Worm (Caenorhabditis elegans): ENCODE data around the gene tor-1.

Gene tor-1

DNA sequence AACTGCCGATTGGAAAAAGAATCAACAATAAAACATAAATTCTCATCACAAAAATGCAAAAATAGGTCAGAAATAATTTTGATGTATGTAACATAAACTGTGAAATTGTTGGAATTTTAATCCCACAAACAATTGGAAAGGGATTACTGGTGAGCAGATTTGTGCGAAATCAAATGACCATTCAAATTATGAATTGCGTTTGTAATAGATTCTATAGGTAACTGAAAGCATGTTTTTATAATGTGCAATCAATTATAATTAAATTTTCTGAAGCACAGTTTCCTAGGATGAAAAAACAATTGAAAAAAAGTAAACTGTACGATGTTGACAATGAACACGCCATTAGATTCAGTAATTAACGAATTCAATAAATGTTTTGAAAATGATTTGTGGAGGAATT, at the start of gene tor-1:
tor-1 (minus strand) TSS at position 101 of the 400 bp plus-strand sequence.
- TF ChIP-seq unc-62 (GFP tag; optimal IDR thresholded peaks at IDR 0.05): no peak

DNA sequence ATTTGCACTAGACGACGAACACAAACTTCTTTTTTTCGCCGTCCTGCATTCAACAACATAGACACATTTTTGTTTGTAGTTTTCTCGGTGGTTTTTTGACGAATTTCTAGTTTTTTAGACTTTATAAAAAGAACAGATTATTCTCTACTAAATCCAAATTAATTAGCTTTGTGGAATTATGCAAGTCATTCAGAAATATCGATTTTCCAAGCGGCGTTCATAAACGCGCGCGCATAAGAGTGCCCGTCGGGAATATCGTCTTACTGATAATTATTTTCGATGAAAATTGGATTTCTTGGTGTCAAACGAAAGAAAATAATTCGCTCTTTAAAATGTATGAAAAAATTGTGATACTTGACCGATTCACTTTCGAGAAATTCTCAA, 49.0 kb upstream of the tor-1 start:
- TF ChIP-seq unc-62 (GFP tag; optimal IDR thresholded peaks at IDR 0.05): no peak

DNA sequence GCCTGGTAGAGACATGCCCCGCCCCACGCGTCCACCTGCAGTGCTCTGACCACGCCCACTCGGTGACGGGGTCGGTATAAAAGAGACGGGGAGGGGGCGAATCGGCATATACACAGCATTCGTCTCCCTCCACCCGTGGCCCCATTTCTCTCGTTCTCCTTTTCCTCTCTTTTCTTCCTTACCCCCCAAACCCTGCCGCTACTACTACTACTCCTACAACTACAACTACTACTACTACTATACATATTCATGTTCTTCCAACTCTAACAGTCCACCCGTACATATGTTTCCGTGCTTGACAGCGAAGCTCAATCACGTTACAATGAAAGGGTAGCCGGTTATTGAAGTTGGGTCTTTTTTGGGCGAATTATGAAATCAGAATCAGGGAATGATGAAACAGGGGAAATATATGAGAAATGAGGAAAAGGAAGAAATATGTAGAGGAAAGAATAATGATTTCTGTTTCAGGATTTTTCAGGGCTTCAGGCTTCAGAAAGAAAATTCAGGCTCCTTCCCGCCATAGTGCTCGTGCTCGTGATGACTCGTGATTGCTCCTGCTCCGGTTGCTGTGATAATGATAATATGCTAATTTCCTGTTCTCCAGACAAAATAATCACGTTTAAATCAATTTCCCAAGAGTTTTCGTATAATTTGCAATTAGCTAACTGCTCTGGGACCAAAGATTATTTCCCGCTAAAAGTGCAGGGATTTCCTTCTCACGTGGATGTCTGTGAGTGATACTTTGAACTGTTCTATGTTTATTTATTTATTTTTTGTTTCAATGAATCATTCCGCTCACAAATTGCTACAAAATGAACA, 48.4 kb upstream of the tor-1 start:
- TF ChIP-seq unc-62 (GFP tag; optimal IDR thresholded peaks at IDR 0.05): no peak

DNA sequence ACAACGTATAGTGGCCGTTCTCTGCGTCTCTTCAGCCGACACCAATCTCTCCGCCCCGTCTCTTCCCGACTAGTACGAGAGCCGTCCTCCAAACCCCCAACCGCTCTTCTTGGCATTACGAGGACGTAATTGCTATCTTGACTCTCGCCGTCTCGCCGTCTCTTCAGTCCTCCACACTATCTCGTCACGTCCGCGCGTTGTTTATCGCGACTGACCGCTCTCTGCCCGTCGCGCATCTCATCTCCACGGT, 47.8 kb upstream of the tor-1 start:
- no peak for TF ChIP-seq unc-62 (GFP tag; optimal IDR thresholded peaks at IDR 0.05)

DNA sequence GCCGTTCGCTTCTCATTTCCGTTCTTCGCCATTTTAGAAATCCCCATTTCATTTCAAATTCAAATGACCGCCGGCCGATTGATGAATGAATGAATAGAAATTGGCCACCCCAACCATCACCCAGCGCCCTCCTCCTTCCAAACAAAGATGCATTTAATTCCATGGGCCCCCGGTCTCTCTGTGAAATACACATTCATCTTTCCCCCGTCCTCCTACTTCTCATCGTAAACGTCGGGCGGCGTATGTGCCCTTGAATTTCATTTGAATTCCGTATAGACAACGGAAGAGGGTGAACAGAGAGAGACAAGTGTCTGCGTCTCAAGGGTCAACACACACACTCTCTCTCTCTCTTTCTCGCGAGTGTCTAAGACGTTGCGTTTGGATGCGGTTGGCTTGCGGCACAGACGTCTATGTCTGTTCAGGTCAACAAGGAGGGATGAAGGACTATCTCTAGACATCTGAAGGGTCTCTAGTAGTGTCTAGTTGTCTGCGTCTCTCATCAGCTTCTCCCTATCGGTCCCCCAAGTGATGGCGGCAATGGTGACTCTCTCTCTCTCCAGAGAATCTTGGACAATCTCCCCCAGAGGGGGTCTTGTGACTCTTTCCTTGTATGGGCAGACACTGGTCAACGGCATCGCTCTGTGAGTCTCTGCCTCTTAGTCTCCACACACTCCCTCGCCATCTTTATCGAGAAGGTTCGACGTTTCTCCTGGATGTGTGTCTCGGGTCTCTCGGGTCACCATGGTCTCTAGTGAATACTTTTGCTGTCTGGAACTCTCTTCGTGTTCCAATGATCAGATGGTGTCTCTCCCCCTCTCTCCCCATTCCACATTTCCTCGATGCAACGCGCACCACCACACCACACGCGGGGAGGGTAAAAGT, 47.3 kb upstream of the tor-1 start:
- no peak for TF ChIP-seq unc-62 (GFP tag; optimal IDR thresholded peaks at IDR 0.05)

DNA sequence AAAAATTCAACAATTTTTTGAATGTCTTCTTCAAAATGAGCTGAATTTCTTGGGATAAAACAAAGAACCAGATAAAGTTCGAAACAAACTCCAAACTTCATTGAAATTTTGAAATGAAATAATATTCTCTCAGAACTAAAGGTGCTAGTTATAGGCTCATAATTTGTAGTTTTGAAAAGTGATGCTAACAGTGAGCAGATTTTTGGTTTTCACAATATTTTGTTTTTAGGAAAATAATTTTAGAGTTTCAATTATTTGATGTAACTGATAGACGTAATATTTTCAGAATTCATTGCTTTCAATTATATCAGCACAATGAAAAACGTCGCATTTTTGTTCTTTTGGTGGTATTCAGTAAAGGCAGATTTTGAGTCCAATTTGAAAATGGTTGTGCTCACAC, 34.3 kb upstream of the tor-1 start, which contains the start of the genes irld-56 and irld-55:
irld-56 (minus strand) TSS at position 101 of the 400 bp plus-strand sequence.
irld-55 (plus strand) TSS at position 316 of the 400 bp plus-strand sequence.
- no peak for TF ChIP-seq unc-62 (GFP tag; optimal IDR thresholded peaks at IDR 0.05)

DNA sequence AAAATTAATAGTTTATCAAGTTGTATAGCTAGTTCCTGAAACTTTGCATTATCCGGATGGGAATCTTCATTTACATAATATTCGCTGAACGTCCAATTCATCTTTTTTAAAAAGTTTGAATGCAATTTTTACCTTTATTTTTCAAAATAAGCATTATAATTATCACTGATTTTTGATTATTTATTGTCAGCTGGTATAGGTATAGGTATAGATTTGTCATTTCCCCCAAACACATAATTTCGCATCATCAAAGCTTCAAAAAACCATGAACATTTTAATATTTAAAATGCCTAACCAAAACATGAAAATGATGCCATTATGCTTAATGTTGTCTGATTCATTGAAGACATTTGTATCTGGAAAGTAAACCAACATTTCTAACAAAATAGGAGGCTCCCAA, 30.2 kb upstream of the tor-1 start, which contains the start of gene srw-63:
srw-63 (minus strand) TSS at position 101 of the 400 bp plus-strand sequence.
- no peak for TF ChIP-seq unc-62 (GFP tag; optimal IDR thresholded peaks at IDR 0.05)

DNA sequence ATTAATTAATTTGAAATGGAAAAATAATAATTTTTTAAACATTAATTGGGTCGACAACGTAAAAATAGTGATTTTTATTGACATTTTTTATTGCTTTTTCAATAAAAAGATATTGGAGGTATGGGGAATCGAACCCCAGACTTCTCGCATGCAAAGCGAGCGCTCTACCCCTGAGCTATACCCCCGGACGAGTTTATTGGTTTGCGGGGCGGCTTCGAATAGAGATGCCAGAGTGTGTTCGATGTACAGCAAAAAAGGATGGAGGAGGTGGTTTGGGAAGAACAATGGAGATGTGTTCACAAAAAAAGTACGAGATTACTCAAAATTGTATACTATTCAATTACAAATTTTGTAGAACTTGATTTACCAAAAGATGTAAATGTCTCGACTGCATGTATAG, 28.1 kb upstream of the tor-1 start:
- TF ChIP-seq unc-62 (GFP tag; optimal IDR thresholded peaks at IDR 0.05): no peak

DNA sequence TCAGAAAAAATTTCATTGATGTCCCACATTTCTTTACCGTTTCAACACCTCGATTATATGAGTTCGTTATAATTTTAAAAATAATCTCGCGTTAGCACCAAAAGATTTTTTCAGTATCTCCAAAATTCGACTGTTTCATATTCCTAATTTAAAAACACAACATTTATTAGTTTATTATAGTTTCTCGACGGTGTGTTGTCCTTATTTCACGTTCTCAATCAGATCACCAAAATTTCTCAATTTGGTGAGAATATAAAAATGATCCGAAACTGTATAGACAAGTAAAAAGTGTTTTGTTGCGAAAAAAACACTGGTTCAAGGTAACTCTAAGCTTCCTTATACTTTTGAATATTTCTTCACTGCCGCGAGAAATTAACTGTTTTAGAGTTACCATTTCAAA, 23.1 kb upstream of the tor-1 start:
- TF ChIP-seq unc-62 (GFP tag; optimal IDR thresholded peaks at IDR 0.05): no peak

DNA sequence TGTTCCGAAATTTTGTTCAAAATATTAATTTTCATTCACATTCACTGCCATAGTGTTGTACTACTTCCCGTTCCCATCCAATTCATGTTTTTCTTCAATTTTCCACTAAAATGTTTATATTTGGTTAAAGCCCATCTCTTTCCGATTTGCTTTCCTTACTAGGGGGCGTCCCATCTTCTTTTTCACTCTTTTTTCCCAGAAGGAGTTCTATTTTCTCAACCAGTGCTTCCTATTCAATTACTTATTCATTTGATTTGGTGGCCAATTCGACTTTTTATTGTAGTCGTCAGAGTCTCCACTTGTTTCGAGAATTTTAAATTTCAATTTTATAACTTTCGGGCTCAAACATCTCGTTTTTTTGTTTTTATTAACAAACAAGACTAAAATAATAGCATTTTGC, 16.2 kb upstream of the tor-1 start:
- TF ChIP-seq unc-62 (GFP tag; optimal IDR thresholded peaks at IDR 0.05): no peak

DNA sequence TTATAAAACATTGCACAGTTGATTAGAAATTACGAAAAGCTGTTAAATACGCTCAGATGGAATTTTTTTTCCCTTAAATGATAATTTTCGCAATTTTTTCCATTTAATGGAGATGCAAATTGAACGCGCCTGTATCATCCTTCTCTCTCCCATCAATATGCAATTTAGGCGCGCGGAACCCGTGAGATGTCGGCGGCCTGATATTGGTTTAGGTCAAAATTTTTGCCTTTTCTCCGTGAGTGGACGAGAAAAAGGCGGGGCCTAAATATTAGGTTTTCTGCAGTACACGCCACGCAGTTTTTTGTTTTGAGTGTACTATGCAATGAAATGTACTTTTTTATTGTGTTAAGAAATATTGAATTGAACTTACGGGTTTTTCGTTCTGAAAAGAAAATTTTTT, 4.3 kb upstream of the tor-1 start:
- no peak for TF ChIP-seq unc-62 (GFP tag; optimal IDR thresholded peaks at IDR 0.05)

DNA sequence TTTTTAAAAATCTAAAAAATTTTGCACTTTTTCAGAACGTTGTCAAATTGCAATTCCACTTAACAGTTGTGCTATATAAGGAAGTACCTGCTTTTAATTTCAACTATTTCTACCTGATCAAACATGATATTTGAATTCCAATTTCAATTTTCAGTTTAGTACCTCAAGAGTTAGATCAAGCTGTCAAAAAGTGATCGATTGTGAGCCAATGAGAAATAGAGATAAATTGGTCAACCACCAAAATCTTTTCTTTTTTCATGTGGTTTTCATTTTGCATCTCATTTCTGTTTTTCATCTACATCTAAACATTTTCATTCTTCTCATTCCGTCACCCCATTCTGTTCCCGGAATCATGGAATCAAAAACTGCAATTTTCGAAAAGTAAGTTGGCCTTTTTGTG, 3.2 kb upstream of the tor-1 start, which contains the start of gene egl-23:
egl-23 (plus strand) TSS at position 301 of the 400 bp plus-strand sequence.
- no peak for TF ChIP-seq unc-62 (GFP tag; optimal IDR thresholded peaks at IDR 0.05)

DNA sequence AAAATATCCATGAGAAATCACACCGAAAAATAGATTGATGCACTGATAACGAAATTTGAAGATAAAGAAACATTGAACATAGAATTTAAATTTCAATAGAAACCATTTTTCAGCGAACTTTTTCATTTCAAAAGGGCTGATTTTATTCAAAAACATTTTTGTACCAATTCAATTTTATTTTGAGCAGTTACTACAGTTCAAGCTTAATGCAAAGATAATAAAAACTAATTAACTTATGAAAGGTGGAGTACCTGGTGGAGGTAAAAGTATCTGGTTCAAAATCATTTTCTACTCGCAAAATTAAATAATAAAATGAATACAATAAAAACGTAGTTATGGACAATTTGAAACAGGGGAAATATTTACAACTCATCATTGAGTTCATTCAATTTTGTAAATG, 1.6 kb downstream of the tor-1 start, which contains the start of gene tor-2:
tor-2 (minus strand) TSS at position 101 of the 400 bp plus-strand sequence.
- TF ChIP-seq unc-62 (GFP tag; optimal IDR thresholded peaks at IDR 0.05): no peak

DNA sequence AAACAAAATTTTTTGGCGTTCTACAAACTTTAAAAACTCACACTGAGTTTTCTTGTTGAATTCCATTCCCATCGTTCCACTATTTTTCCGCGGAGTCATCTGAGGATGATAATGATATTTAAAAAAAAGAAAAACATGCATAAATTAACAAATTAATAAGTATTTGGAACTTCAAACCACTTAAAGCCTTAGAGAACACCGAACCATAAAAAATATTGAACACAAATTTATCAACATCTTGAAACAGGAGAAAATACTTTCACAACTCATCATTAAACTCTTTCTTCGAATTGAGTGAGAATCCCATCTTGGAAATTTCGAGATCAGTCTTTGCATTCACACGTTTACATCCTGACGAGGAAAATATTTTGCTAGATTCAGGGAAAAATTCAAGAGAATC, 3.2 kb downstream of the tor-1 start, which contains the start of gene gei-18:
gei-18 (minus strand) TSS at position 101 of the 400 bp plus-strand sequence.
- TF ChIP-seq unc-62 (GFP tag; optimal IDR thresholded peaks at IDR 0.05): no peak

DNA sequence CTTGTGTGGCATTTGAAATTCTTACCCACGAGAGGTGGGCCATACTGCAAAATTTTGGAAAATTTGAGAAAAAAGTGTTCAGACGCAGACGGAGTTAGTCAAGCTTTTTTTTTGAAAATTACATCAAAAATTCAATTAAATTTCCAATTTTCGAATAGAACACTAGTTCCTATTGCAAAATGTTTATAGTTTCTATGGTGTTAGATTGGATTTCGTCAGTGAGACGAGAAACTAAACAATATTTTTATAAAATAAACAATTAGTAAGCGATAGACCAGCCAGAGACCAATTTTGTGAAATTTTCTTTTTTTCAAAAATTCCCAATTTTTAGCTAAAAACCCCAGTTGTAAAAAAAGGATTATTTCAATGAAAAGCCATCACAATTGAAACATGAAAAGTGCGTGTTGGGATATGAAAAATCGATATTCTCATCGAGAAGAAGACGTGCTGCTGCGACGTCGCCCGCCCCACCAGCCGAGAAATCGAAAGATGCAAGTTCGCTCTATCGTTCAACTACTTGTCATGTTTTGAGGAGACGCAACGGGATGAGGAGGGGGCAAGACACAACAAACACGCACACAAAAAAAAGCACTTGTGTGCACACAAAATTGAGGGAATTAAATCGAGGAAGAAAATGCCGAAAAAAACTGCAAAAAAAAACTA, 5.7 kb downstream of the tor-1 start, which contains the start of gene dnbp-1:
dnbp-1 (minus strand) TSS at position 51 of the 663 bp plus-strand sequence.
- TF ChIP-seq unc-62 (GFP tag; optimal IDR thresholded peaks at IDR 0.05): no peak

DNA sequence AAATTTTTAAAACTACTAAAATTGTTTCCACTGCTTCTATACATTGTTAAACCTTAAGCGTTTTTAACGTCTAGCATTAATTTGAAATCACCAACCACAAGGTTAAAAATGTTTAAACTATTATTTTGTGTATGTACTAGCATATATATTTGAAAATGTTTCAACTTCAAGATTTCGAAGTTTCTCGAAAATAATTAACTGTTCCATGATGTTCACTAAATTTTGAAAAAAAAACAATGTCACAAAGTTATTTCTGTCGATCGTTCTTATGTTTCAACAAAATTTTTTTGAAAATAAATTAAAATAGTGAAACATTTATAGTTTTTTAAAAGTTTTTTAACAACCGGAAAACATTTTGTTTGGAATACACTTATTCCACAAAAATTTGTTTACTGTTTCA, 31.0 kb downstream of the tor-1 start:
- no peak for TF ChIP-seq unc-62 (GFP tag; optimal IDR thresholded peaks at IDR 0.05)

Measured in whole organism, dauer.